Worm (Caenorhabditis elegans): Measurements from ENCODE around the gene ZK666.14.

ce11 chrII:10482899-10483298, 11.7 kb upstream of the ZK666.14 start:
- TF ChIP-seq W03F9.2 (tag; optimal IDR thresholded peaks at IDR 0.05) (no peak), dao-5 (tag; optimal IDR thresholded peaks at IDR 0.05) (no peak)

All from whole organism, L4/young adult.